Fruit fly (Drosophila melanogaster) whole organism, embryonic: ENCODE measurements around the gene ND-MNLL.

Experiments used
- Bgb ChIP-seq: fragments of 200-800 bp; sonication (Bioruptor generic); IDR thresholded peaks from 2 replicates; pipeline ENCODE4 v1.3.6; 2022; ENCODE audit warnings: missing biosample characterization, missing genetic modification characterization; ENCODE audit not compliant: partially characterized antibody
- CG10267 ChIP-seq: fragments of 200-800 bp; sonication (Bioruptor generic); optimal IDR thresholded peaks from 2 replicates; lab custom pipeline; 2018; ENCODE audit warnings: missing biosample characterization, mild to moderate bottlenecking, missing genetic modification characterization, moderate library complexity
- CG10274 ChIP-seq: fragments of 200-800 bp; sonication (Bioruptor generic); optimal IDR thresholded peaks from 3 replicates; lab custom pipeline; 2017; ENCODE audit warnings: missing biosample characterization, mild to moderate bottlenecking, missing genetic modification characterization
- CG12071 ChIP-seq: fragments of 200-800 bp; sonication (Bioruptor generic); optimal IDR thresholded peaks from 3 replicates; lab custom pipeline; 2018; ENCODE audit warnings: missing biosample characterization, mild to moderate bottlenecking, missing genetic modification characterization
- CG1233 ChIP-seq: fragments of 200-800 bp; sonication (Bioruptor generic); optimal IDR thresholded peaks from 4 replicates; lab custom pipeline; 2018; ENCODE audit warnings: missing biosample characterization, mild to moderate bottlenecking, missing genetic modification characterization
- CG13287 ChIP-seq: fragments of 200-800 bp; sonication (Bioruptor generic); IDR thresholded peaks from 2 replicates; pipeline ENCODE4 v1.3.6; 2022; ENCODE audit warnings: missing biosample characterization, missing genetic modification characterization; ENCODE audit not compliant: partially characterized antibody
- CG15269 ChIP-seq: fragments of 200-800 bp; sonication (Bioruptor generic); optimal IDR thresholded peaks from 2 replicates; lab custom pipeline; 2018; ENCODE audit warnings: missing biosample characterization, mild to moderate bottlenecking, missing genetic modification characterization, moderate library complexity
- CG17385 ChIP-seq: fragments of 200-800 bp; sonication (Bioruptor generic); optimal IDR thresholded peaks from 3 replicates; lab custom pipeline; 2018; ENCODE audit warnings: missing biosample characterization, mild to moderate bottlenecking, missing genetic modification characterization
- CG2116 ChIP-seq: fragments of 200-800 bp; sonication (Bioruptor generic); optimal IDR thresholded peaks from 3 replicates; lab custom pipeline; 2018; ENCODE audit warnings: missing biosample characterization, mild to moderate bottlenecking, missing genetic modification characterization
- CG2129 ChIP-seq: fragments of 200-800 bp; sonication (Bioruptor generic); IDR thresholded peaks from 2 replicates; pipeline ENCODE4 v1.3.6; 2022; ENCODE audit warnings: missing biosample characterization, missing genetic modification characterization; ENCODE audit not compliant: partially characterized antibody
- CG34224 ChIP-seq: fragments of 200-800 bp; sonication (Bioruptor generic); IDR thresholded peaks from 3 replicates; pipeline ENCODE4 v1.3.6; 2022; ENCODE audit warnings: missing biosample characterization, missing genetic modification characterization; ENCODE audit not compliant: partially characterized antibody
- CG34376 ChIP-seq: fragments of 200-800 bp; sonication (Bioruptor generic); optimal IDR thresholded peaks from 2 replicates; lab custom pipeline; 2018; ENCODE audit warnings: missing biosample characterization, mild to moderate bottlenecking, missing genetic modification characterization
- CG7963 ChIP-seq: fragments of 200-800 bp; sonication (Bioruptor generic); IDR thresholded peaks from 3 replicates; pipeline ENCODE4 v1.3.6; 2022; ENCODE audit warnings: missing biosample characterization, missing genetic modification characterization; ENCODE audit not compliant: partially characterized antibody
- CG8478 ChIP-seq: fragments of >200 bp; optimal IDR thresholded peaks from 2 replicates; lab custom pipeline; 2018
- D19A ChIP-seq: fragments of 200-800 bp; optimal IDR thresholded peaks from 3 replicates; lab custom pipeline; 2019; ENCODE audit warnings: missing biosample characterization, mild to moderate bottlenecking, missing genetic modification characterization, moderate library complexity
- Ets97D ChIP-seq: fragments of 200-800 bp; sonication (Bioruptor generic); optimal IDR thresholded peaks from 3 replicates; lab custom pipeline; 2016; ENCODE audit warnings: missing biosample characterization, missing genetic modification characterization
- Fer1 ChIP-seq: fragments of 200-800 bp; sonication (Bioruptor generic); optimal IDR thresholded peaks from 2 replicates; lab custom pipeline; 2017; ENCODE audit warnings: missing biosample characterization, mild to moderate bottlenecking, missing genetic modification characterization
- HLH3B ChIP-seq: fragments of 200-800 bp; sonication (Bioruptor generic); IDR thresholded peaks from 2 replicates; pipeline ENCODE4 v1.3.6; 2022; ENCODE audit warnings: missing biosample characterization, missing genetic modification characterization
- HLH4C ChIP-seq: fragments of 200-800 bp; sonication (Bioruptor generic); IDR thresholded peaks from 3 replicates; pipeline ENCODE4 v1.3.6; 2022; ENCODE audit warnings: missing biosample characterization, missing genetic modification characterization; ENCODE audit not compliant: partially characterized antibody
- MESR4 ChIP-seq: fragments of 200-800 bp; sonication (Bioruptor generic); optimal IDR thresholded peaks from 2 replicates; lab custom pipeline; 2018; ENCODE audit warnings: missing biosample characterization, mild to moderate bottlenecking, missing genetic modification characterization, moderate library complexity
- Opbp ChIP-seq: fragments of 200-800 bp; sonication (Bioruptor generic); IDR thresholded peaks from 3 replicates; pipeline ENCODE4 v1.3.6; 2022; ENCODE audit warnings: missing biosample characterization, missing genetic modification characterization; ENCODE audit not compliant: partially characterized antibody
- Pdp1 ChIP-seq, 2 experiments: fragments of 200-800 bp; sonication (Bioruptor generic); optimal IDR thresholded peaks; 3 replicates each; lab custom pipeline; 2016; ENCODE audit warnings: missing biosample characterization in 2 of 2, missing genetic modification characterization in 2 of 2, mild to moderate bottlenecking in 1 of 2, moderate library complexity in 1 of 2
- Rfx ChIP-seq: fragments of 200-800 bp; sonication (Bioruptor generic); IDR thresholded peaks from 2 replicates; pipeline ENCODE4 v1.3.6; 2022; ENCODE audit warnings: missing biosample characterization, missing genetic modification characterization
- Six4 ChIP-seq: fragments of 200-800 bp; sonication (Bioruptor generic); optimal IDR thresholded peaks from 2 replicates; lab custom pipeline; 2016; ENCODE audit warnings: missing biosample characterization, missing genetic modification characterization
- ac ChIP-seq: fragments of 200-800 bp; sonication (Bioruptor generic); optimal IDR thresholded peaks from 3 replicates; lab custom pipeline; 2017; ENCODE audit warnings: missing biosample characterization, mild to moderate bottlenecking, missing genetic modification characterization
- amos ChIP-seq: fragments of 200-800 bp; sonication (Bioruptor generic); IDR thresholded peaks from 2 replicates; pipeline ENCODE4 v1.3.6; 2022; ENCODE audit warnings: missing biosample characterization, missing genetic modification characterization; ENCODE audit not compliant: partially characterized antibody
- bbx ChIP-seq: fragments of 200-800 bp; sonication (Bioruptor generic); IDR thresholded peaks from 2 replicates; pipeline ENCODE4 v1.3.6; 2022; ENCODE audit warnings: missing biosample characterization, missing genetic modification characterization; ENCODE audit not compliant: partially characterized antibody
- btn ChIP-seq: fragments of 200-800 bp; sonication (Bioruptor generic); optimal IDR thresholded peaks from 2 replicates; lab custom pipeline; 2016; ENCODE audit warnings: missing biosample characterization, missing genetic modification characterization
- corto ChIP-seq: fragments of 200-800 bp; sonication (Bioruptor generic); optimal IDR thresholded peaks from 2 replicates; lab custom pipeline; 2016; ENCODE audit warnings: missing biosample characterization, mild to moderate bottlenecking, missing genetic modification characterization, moderate library complexity
- da ChIP-seq: fragments of 200-800 bp; sonication (Bioruptor generic); optimal IDR thresholded peaks from 2 replicates; lab custom pipeline; 2016; ENCODE audit warnings: missing biosample characterization, missing genetic modification characterization
- disco-r ChIP-seq: fragments of 200-800 bp; sonication (Bioruptor generic); optimal IDR thresholded peaks from 2 replicates; lab custom pipeline; 2016; ENCODE audit warnings: missing biosample characterization, missing genetic modification characterization
- inv ChIP-seq: fragments of 200-800 bp; sonication (Bioruptor generic); IDR thresholded peaks from 2 replicates; pipeline ENCODE4 v1.3.6; 2022; ENCODE audit warnings: missing biosample characterization, missing genetic modification characterization; ENCODE audit not compliant: partially characterized antibody
- lola ChIP-seq, 3 experiments: fragments of >200 bp in 2 of 3; fragments of 200-800 bp in 1 of 3; sonication (Bioruptor generic) in 1 of 3; optimal IDR thresholded peaks; 2 replicates each; lab custom pipeline; 2017 to 2019; ENCODE audit warnings: missing biosample characterization in 3 of 3, missing genetic modification characterization in 3 of 3, mild to moderate bottlenecking in 1 of 3, moderate library complexity in 1 of 3
- mld ChIP-seq: fragments of 200-800 bp; sonication (Bioruptor generic); IDR thresholded peaks from 3 replicates; pipeline ENCODE4 v1.3.6; 2022; ENCODE audit warnings: missing biosample characterization, missing genetic modification characterization; ENCODE audit not compliant: partially characterized antibody
- pfk ChIP-seq: fragments of 200-800 bp; sonication (Bioruptor generic); optimal IDR thresholded peaks from 2 replicates; lab custom pipeline; 2018; ENCODE audit warnings: missing biosample characterization, mild to moderate bottlenecking, missing genetic modification characterization, moderate library complexity
- pros ChIP-seq: fragments of 200-800 bp; sonication (Bioruptor generic); optimal IDR thresholded peaks from 3 replicates; lab custom pipeline; 2019; ENCODE audit warnings: missing biosample characterization, mild to moderate bottlenecking, missing genetic modification characterization, moderate library complexity
- pzg ChIP-seq: fragments of 200-800 bp; sonication (Bioruptor generic); optimal IDR thresholded peaks from 3 replicates; lab custom pipeline; 2018; ENCODE audit warnings: missing biosample characterization, mild to moderate bottlenecking, missing genetic modification characterization, moderate library complexity
- row ChIP-seq: fragments of 200-800 bp; sonication (Bioruptor generic); IDR thresholded peaks from 3 replicates; pipeline ENCODE4 v1.3.6; 2022; ENCODE audit warnings: missing biosample characterization, missing genetic modification characterization
- sens ChIP-seq: fragments of 200-800 bp; sonication (Bioruptor generic); peaks from one replicate; lab custom pipeline; 2016; ENCODE audit warnings: missing biosample characterization, missing genetic modification characterization
- sqz ChIP-seq: fragments of 200-800 bp; sonication (Bioruptor generic); optimal IDR thresholded peaks from 3 replicates; lab custom pipeline; 2018; ENCODE audit warnings: missing biosample characterization, mild to moderate bottlenecking, missing genetic modification characterization
- stc ChIP-seq: fragments of 200-800 bp; sonication (Bioruptor generic); IDR thresholded peaks from 2 replicates; pipeline ENCODE4 v1.3.6; 2022; ENCODE audit warnings: missing biosample characterization, missing genetic modification characterization
- tll ChIP-seq, 2 experiments: fragments of 200-800 bp in 1 of 2; fragments of >200 bp in 1 of 2; sonication (Bioruptor generic) in 1 of 2; optimal IDR thresholded peaks; 2 replicates each; lab custom pipeline; 2017 to 2019; ENCODE audit warnings: missing biosample characterization in 2 of 2, missing genetic modification characterization in 2 of 2, mild to moderate bottlenecking in 1 of 2, moderate library complexity in 1 of 2
- tna ChIP-seq: fragments of 200-800 bp; sonication (Bioruptor generic); IDR thresholded peaks from 2 replicates; pipeline ENCODE4 v1.3.6; 2022; ENCODE audit warnings: missing biosample characterization, missing genetic modification characterization; ENCODE audit not compliant: partially characterized antibody
- ttk ChIP-seq: fragments of 200-800 bp; sonication (Bioruptor generic); IDR thresholded peaks from 2 replicates; pipeline ENCODE4 v2.1.2; 2022; ENCODE audit warnings: missing biosample characterization, missing genetic modification characterization
- unc-4 ChIP-seq: fragments of 200-800 bp; sonication (Bioruptor generic); IDR thresholded peaks from 2 replicates; pipeline ENCODE4 v1.3.6; 2022; ENCODE audit warnings: missing biosample characterization, missing genetic modification characterization; ENCODE audit not compliant: partially characterized antibody
- vnd ChIP-seq: fragments of 200-800 bp; sonication (Bioruptor generic); IDR thresholded peaks from 3 replicates; pipeline ENCODE4 v1.3.6; 2022; ENCODE audit warnings: missing biosample characterization, missing genetic modification characterization; ENCODE audit not compliant: partially characterized antibody
- vvl ChIP-seq: fragments of 200-800 bp; sonication (Bioruptor generic); IDR thresholded peaks from 2 replicates; pipeline ENCODE4 v1.3.6; 2022; ENCODE audit warnings: missing biosample characterization, missing genetic modification characterization
- yki ChIP-seq: fragments of >200 bp; optimal IDR thresholded peaks from 3 replicates; lab custom pipeline; 2018

Gene ND-MNLL

dm6 chrX:7931028-7931549, 37.5 kb upstream of the ND-MNLL start, which contains the start of gene mahe:
Gene mahe (minus strand): TSS chrX:7931382.
- TF ChIP-seq lola (GFP tag; optimal IDR thresholded peaks at IDR 0.05; lab: Kevin White, UChicago) (no peak), CG1233 (GFP tag; lab: Kevin White, UChicago) (peak; percentile 60), pros (GFP tag; lab: Kevin White, UChicago) (peak; percentile 46), inv (GFP tag; lab: Robert Waterston, UW) (peak; percentile 74), pfk (GFP tag; lab: Kevin White, UChicago) (peak; percentile 13), sqz (GFP tag; lab: Kevin White, UChicago) (peak; percentile 48), mld (GFP tag; lab: Robert Waterston, UW) (peak; percentile 18; the same call in 1 of the 3 replicates), row (peak; percentile 32; the same call in 1 of the 3 replicates), unc-4 (GFP tag; lab: Robert Waterston, UW) (peak; percentile 85), CG34224 (peak; percentile 85), CG10267 (tag; lab: Kevin White, UChicago) (peak; percentile 29), ttk (GFP tag; lab: Robert Waterston, UW) (no peak), Six4 (no peak), tna (GFP tag; lab: Robert Waterston, UW) (peak; percentile 63), Bgb (GFP tag; lab: Robert Waterston, UW) (peak; percentile 89), tll (GFP tag; optimal IDR thresholded peaks at IDR 0.05; lab: Kevin White, UChicago) (peak in 1 of 2 experiments; percentile 67), da (GFP tag; lab: Kevin White, UChicago) (no peak), Pdp1 (GFP tag; optimal IDR thresholded peaks at IDR 0.05; lab: Kevin White, UChicago) (peak in 1 of 2 experiments; percentile 14), pzg (GFP tag; lab: Kevin White, UChicago) (peak; percentile 57), CG7963 (GFP tag; lab: Robert Waterston, UW) (peak; percentile 74), sens (GFP tag; lab: Kevin White, UChicago) (peak; percentile 56), Fer1 (GFP tag; lab: Kevin White, UChicago) (no peak), CG12071 (GFP tag; lab: Kevin White, UChicago) (no peak), CG17385 (GFP tag; lab: Kevin White, UChicago) (peak; percentile 49), CG10274 (no peak), CG2116 (GFP tag; lab: Kevin White, UChicago) (peak; percentile 91), vnd (GFP tag; lab: Robert Waterston, UW) (peak; percentile 69; the same call in 2 of the 3 replicates), CG34376 (peak; percentile 37), HLH4C (GFP tag; lab: Robert Waterston, UW) (peak; percentile 76), amos (GFP tag; lab: Robert Waterston, UW) (peak; percentile 91), Opbp (GFP tag; lab: Robert Waterston, UW) (peak; percentile 88; the same call in 2 of the 3 replicates), Rfx (peak; percentile 8; the same call in 1 of the 2 replicates), Ets97D (GFP tag; lab: Kevin White, UChicago) (peak; percentile 21), CG2129 (GFP tag; lab: Robert Waterston, UW) (peak; percentile 77), disco-r (no peak), bbx (GFP tag; lab: Robert Waterston, UW) (peak; percentile 94), CG13287 (peak; percentile 92), vvl (peak; percentile 6; the same call in 1 of the 2 replicates), corto (GFP tag; lab: Kevin White, UChicago) (no peak), yki (peak; percentile 43), HLH3B (GFP tag; lab: Robert Waterston, UW) (0 out of 2 replicates have a peak, but pooled peaks have one; percentile 7), CG8478 (lab: Kevin White, UChicago) (no peak), stc (0 out of 2 replicates have a peak, but pooled peaks have one; percentile 8), btn (GFP tag; lab: Kevin White, UChicago) (no peak), D19A (tag; lab: Kevin White, UChicago) (no peak), CG15269 (tag; lab: Kevin White, UChicago) (no peak), MESR4 (GFP tag; lab: Kevin White, UChicago) (peak; percentile 78), ac (GFP tag; lab: Kevin White, UChicago) (no peak)
